Worm (Caenorhabditis elegans): ENCODE measurements around the gene F54E4.3.

DNA sequence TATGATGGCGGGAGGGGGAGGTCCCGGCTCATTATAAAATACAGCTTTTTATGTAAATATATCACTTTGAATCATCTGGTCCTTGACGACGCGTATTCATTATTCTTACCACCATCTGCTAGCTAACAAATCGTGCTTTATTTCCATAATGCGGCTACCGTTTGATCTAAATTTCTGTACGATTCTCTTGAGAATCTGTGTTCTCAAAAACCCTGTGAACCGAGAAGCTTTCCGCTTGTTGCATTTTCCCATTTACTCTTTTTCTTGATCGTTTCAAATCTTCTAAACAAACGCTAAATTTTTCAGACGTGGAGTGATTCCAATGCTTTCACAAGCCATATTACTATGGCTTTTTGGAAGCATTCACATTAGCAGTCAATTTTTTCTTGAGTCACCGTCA is 18.4 kb upstream of the F54E4.3 start, which contains the start of gene syg-2:
- TF ChIP-seq Y56A3A.18 (GFP tag; IDR thresholded peaks at IDR 0.05) (no peak), B0019.2 (GFP tag; conservative IDR thresholded peaks at IDR 0.05) (no peak), F49E8.2 (tag; optimal IDR thresholded peaks at IDR 0.05; ENCODE audit: insufficient read depth) (no peak), ceh-58 (GFP tag; IDR thresholded peaks at IDR 0.05) (no peak), unc-130 (GFP tag; optimal IDR thresholded peaks at IDR 0.05) (no peak), pha-4 (tag; optimal IDR thresholded peaks at IDR 0.05) (no peak), ama-1 (optimal IDR thresholded peaks at IDR 0.05) (no peak), ama-1 (GFP tag; optimal IDR thresholded peaks at IDR 0.05) (no peak), nhr-179 (tag; optimal IDR thresholded peaks at IDR 0.05) (no peak), ekl-4 (GFP tag; IDR thresholded peaks at IDR 0.05) (no peak)
